Fruit fly (Drosophila melanogaster): Measurements from ENCODE around the gene Eip74EF.
A peak's percentile ranks its signal among the peaks of the same experiment; 100 is the strongest.

Gene Eip74EF

dm6 chr3L:17665084-17665576 lies 46.0 kb upstream of the Eip74EF start (continued):
- TF ChIP-seq CG11456 (GFP tag; IDR thresholded peaks at IDR 0.05) (no peak), Nf-YA (GFP tag; IDR thresholded peaks at IDR 0.05) (no peak), shn (GFP tag; optimal IDR thresholded peaks at IDR 0.05) (no peak), NK7.1 (GFP tag; optimal IDR thresholded peaks at IDR 0.05) (no peak), Hr78 (GFP tag; optimal IDR thresholded peaks at IDR 0.05) (no peak), gro (GFP tag; optimal IDR thresholded peaks at IDR 0.05) (peak; percentile 36), slbo (GFP tag; IDR thresholded peaks at IDR 0.05) (no peak), CG10565 (GFP tag; optimal IDR thresholded peaks at IDR 0.05) (no peak), CG18599 (GFP tag; optimal IDR thresholded peaks at IDR 0.05) (peak; percentile 58), CG8290 (GFP tag; optimal IDR thresholded peaks at IDR 0.05) (no peak), CG8290 (tag; optimal IDR thresholded peaks at IDR 0.05) (peak in 1 of 2 experiments; percentile 57), vvl (GFP tag; IDR thresholded peaks at IDR 0.05) (no peak), scrt (GFP tag; optimal IDR thresholded peaks at IDR 0.05) (peak; percentile 24), Camta (GFP tag; optimal IDR thresholded peaks at IDR 0.05) (no peak), hkb (optimal IDR thresholded peaks at IDR 0.05) (no peak), hkb (GFP tag; IDR thresholded peaks at IDR 0.05) (no peak), sd (tag; optimal IDR thresholded peaks at IDR 0.05) (peak; percentile 74), CG8089 (GFP tag; optimal IDR thresholded peaks at IDR 0.05) (no peak), twi (tag; optimal IDR thresholded peaks at IDR 0.05) (no peak), Hey (tag; optimal IDR thresholded peaks at IDR 0.05) (peak; percentile 55), CG2678 (tag; optimal IDR thresholded peaks at IDR 0.05) (peak; percentile 6), ato (GFP tag; IDR thresholded peaks at IDR 0.05; ENCODE audit: partially characterized antibody) (no peak), D (optimal IDR thresholded peaks at IDR 0.05) (no peak), D (GFP tag; optimal IDR thresholded peaks at IDR 0.05) (no peak), CG5180 (GFP tag; optimal IDR thresholded peaks at IDR 0.05) (no peak), fd3F (GFP tag; optimal IDR thresholded peaks at IDR 0.05) (no peak), Dad (GFP tag; optimal IDR thresholded peaks at IDR 0.05) (no peak), ab (GFP tag; optimal IDR thresholded peaks at IDR 0.05) (no peak), Sry-δ (GFP tag; optimal IDR thresholded peaks at IDR 0.05) (no peak), Drgx (GFP tag; IDR thresholded peaks at IDR 0.05) (no peak), CG10274 (GFP tag; optimal IDR thresholded peaks at IDR 0.05) (no peak), CG12942 (GFP tag; optimal IDR thresholded peaks at IDR 0.05) (no peak), CG43689 (GFP tag; IDR thresholded peaks at IDR 0.05) (no peak), Dref (GFP tag; IDR thresholded peaks at IDR 0.05) (no peak), CG8359 (GFP tag; optimal IDR thresholded peaks at IDR 0.05; ENCODE audit: borderline replicate concordance) (no peak), Doc3 (GFP tag; IDR thresholded peaks at IDR 0.05; ENCODE audit: partially characterized antibody) (no peak), CG15073 (GFP tag; optimal IDR thresholded peaks at IDR 0.05) (no peak), CG33557 (GFP tag; optimal IDR thresholded peaks at IDR 0.05) (no peak), zfh1 (GFP tag; IDR thresholded peaks at IDR 0.05) (no peak), tna (GFP tag; IDR thresholded peaks at IDR 0.05; ENCODE audit: partially characterized antibody) (no peak), NC2α (GFP tag; optimal IDR thresholded peaks at IDR 0.05) (no peak), emc (GFP tag; optimal IDR thresholded peaks at IDR 0.05) (no peak), unpg (GFP tag; optimal IDR thresholded peaks at IDR 0.05) (no peak), CG15601 (tag; optimal IDR thresholded peaks at IDR 0.05) (no peak), bsh (GFP tag; optimal IDR thresholded peaks at IDR 0.05) (no peak), z (GFP tag; IDR thresholded peaks at IDR 0.05) (no peak), CG34422 (GFP tag; IDR thresholded peaks at IDR 0.05) (no peak), bcd (GFP tag; optimal IDR thresholded peaks at IDR 0.05) (no peak), CG9817 (tag; optimal IDR thresholded peaks at IDR 0.05) (no peak), chinmo (GFP tag; IDR thresholded peaks at IDR 0.05; ENCODE audit: partially characterized antibody) (0 out of 4 replicates have a peak, but pooled peaks have one; percentile 32), CG10147 (GFP tag; optimal IDR thresholded peaks at IDR 0.05) (no peak)
